Fruit fly (Drosophila melanogaster) S2 (cell line): ENCODE data around the gene msb1l.

Experiments used
- CG8478 ChIP-seq: fragments of >200 bp; optimal IDR thresholded peaks from 2 replicates; lab custom pipeline; 2018
- CTCF ChIP-seq, 2 experiments: fragments of >200 bp; optimal IDR thresholded peaks; 2 replicates each; lab custom pipeline; 2018

msb1l gene

dm6 chr2L:19577187-19577765 is at the start of gene msb1l, which contains the start of gene spi:
Gene msb1l, plus strand, starts transcription at chr2L:19577701.
Gene spi, minus strand, starts transcription at chr2L:19577315.
- TF ChIP-seq CG8478 (lab: Kevin White, UChicago) (no peak), CTCF (optimal IDR thresholded peaks at IDR 0.05; lab: Kevin White, UChicago) (no peak)

dm6 chr2L:19528308-19528707 is 49.2 kb upstream of the msb1l start:
- TF ChIP-seq CG8478 (lab: Kevin White, UChicago) (no peak), CTCF (optimal IDR thresholded peaks at IDR 0.05; lab: Kevin White, UChicago) (no peak)

- TF ChIP-seq CTCF (optimal IDR thresholded peaks at IDR 0.05; lab: Kevin White, UChicago) (no peak), CG8478 (lab: Kevin White, UChicago) (no peak)
Observed at dm6 chr2L:19530092-19530491, 47.4 kb upstream of the msb1l start, which contains the start of gene CG10165. Gene CG10165, minus strand, starts transcription at chr2L:19530305.

DNA sequence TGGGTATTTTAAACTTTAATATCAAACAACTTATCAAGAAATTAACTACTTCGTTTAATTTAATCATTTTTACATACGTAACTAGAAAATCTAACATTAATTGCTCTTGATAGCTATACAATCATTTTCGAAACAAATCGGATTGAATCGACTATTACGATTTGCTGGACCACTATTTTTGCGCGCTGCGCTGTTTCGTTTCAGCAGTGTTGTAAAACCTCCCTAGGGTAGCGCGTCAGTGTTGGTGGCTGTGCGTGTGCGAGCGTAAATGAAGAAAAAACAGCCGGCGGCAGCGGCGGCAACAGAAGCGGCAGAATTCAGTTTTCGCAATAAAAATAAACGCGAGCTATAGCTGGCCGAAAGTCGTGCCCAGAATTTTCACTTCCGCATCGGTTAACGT is 44.3 kb upstream of the msb1l start, which contains the start of gene CG33116:
CG33116 (plus strand) TSS at position 233 of the 400 bp plus-strand sequence.
- TF ChIP-seq CG8478 (lab: Kevin White, UChicago): no peak
- TF ChIP-seq CTCF (optimal IDR thresholded peaks at IDR 0.05; lab: Kevin White, UChicago): no peak

DNA sequence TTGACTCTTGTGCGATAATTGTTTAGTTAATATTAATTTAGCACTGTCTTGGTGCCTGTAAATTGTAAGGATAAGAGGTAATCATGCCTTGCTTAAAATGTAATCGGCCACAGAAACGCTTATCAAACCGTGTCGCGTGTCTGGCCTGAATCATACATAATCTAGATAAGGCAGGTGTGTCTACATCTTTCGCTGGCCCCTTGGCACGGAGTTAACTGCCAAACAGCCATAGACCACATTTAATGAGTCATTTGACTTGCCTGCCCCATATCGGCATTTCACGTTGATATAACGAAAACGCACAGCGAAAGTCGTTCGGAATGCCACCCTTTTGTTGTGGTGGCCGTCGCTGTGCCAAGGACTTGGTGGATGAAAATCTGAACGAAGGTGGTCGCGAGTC is 42.3 kb upstream of the msb1l start, which contains the start of gene CG31697:
CG31697 (plus strand) TSS at position 215 of the 400 bp plus-strand sequence.
- no peak for TF ChIP-seq CTCF (optimal IDR thresholded peaks at IDR 0.05; lab: Kevin White, UChicago)
- no peak for TF ChIP-seq CG8478 (lab: Kevin White, UChicago)

DNA sequence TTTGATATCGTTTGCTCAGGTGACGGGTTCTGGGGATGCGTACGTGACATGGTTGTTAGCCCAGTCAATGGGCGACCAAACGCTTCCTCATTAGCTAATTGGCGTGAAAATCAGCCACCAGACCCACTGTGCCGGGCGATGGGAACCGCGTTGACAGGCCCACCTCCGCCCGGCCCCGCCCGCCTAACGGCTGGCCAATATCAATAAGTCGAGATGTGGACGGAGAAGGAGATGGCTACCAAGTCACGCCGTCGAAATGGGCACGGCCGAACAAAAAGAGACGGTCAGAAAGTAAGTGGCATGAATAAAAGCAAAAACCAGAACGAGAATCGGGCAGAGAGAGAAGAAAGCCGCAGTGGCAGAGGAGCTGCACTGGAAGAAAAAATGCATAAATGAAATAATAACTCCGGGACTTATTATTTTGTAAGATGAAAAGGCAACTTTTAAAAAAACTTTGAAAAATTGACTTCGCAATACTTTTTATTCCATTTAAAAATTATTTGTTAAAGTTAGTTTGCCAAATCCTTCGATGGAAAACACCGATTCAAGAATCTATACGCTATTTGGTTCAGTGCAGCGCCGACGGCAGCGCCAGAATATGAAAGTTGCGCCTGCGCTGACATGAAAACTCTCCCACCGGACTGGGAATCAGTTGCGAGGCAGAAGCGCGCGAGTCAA is 39.6 kb upstream of the msb1l start, which contains the start of gene CG13082:
CG13082 (plus strand) TSS at position 647 of the 678 bp plus-strand sequence.
- no peak for TF ChIP-seq CTCF (optimal IDR thresholded peaks at IDR 0.05; lab: Kevin White, UChicago)
- no peak for TF ChIP-seq CG8478 (lab: Kevin White, UChicago)

DNA sequence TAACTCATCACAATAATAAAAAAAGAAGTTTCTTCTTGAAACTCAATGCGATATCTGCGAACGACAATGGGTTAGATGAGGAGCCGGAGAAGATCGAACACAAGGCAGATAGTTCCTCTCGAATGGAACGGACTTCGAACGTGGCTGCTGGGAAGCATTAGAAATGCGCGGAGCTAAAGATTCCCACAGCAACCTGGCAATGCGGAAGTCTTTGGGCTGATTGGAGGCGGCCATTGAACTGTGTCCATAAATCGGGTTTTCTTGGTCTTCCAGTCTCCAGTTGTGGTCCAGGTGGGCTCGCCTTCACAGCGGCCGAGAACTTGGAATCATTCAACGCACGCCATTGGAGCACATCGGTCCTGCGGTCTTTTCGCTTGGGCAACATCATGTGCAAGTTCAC is 37.2 kb upstream of the msb1l start, which contains the start of gene CG13081:
CG13081 (plus strand) TSS at position 301 of the 400 bp plus-strand sequence.
- TF ChIP-seq CG8478 (lab: Kevin White, UChicago) (no peak), CTCF (optimal IDR thresholded peaks at IDR 0.05; lab: Kevin White, UChicago) (no peak)

- TF ChIP-seq CTCF (optimal IDR thresholded peaks at IDR 0.05; lab: Kevin White, UChicago) (no peak), CG8478 (lab: Kevin White, UChicago) (no peak)
Observed at dm6 chr2L:19542268-19542773, 35.2 kb upstream of the msb1l start.

- no peak for TF ChIP-seq CTCF (optimal IDR thresholded peaks at IDR 0.05; lab: Kevin White, UChicago)
- no peak for TF ChIP-seq CG8478 (lab: Kevin White, UChicago)
Observed at dm6 chr2L:19543010-19543564, 34.4 kb upstream of the msb1l start.

dm6 chr2L:19546869-19547710 is 30.4 kb upstream of the msb1l start, which contains the start of gene CG10337:
Gene CG10337, minus strand, starts transcription at chr2L:19546959.
- TF ChIP-seq CG8478 (lab: Kevin White, UChicago): no peak
- no peak for TF ChIP-seq CTCF (optimal IDR thresholded peaks at IDR 0.05; lab: Kevin White, UChicago)

dm6 chr2L:19548158-19548557 is 29.3 kb upstream of the msb1l start, which contains the start of gene Tep4:
Gene Tep4, plus strand, starts transcription at chr2L:19548507.
- TF ChIP-seq CTCF (optimal IDR thresholded peaks at IDR 0.05; lab: Kevin White, UChicago) (no peak), CG8478 (lab: Kevin White, UChicago) (no peak)

DNA sequence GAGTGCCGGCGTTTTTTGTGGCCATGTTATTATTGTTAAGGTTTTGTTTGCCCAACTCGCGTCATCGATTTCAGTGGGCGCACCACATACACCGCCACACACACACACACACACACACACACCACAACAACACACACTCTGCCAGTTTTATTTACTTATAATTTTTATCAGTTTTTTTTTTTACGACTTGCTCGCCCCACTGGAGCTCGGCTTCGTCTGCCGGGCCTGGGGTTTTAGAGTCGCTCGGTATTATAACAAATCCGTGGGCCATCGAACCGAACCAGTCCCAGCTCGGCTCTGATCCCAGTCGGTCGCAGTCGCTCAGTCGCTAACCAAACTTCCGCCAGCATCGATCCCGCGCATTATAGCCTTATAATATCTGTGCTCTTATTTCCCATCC is 28.1 kb upstream of the msb1l start:
- TF ChIP-seq CG8478 (lab: Kevin White, UChicago): no peak
- TF ChIP-seq CTCF (optimal IDR thresholded peaks at IDR 0.05; lab: Kevin White, UChicago): no peak

- no peak for TF ChIP-seq CG8478 (lab: Kevin White, UChicago)
Observed at dm6 chr2L:19563029-19563980, 14.2 kb upstream of the msb1l start, which contains the start of gene CG13078. Gene CG13078, plus strand, starts transcription at chr2L:19563930.
